Worm (Caenorhabditis elegans): Measurements from ENCODE around the gene spds-1.

The spds-1 gene

DNA sequence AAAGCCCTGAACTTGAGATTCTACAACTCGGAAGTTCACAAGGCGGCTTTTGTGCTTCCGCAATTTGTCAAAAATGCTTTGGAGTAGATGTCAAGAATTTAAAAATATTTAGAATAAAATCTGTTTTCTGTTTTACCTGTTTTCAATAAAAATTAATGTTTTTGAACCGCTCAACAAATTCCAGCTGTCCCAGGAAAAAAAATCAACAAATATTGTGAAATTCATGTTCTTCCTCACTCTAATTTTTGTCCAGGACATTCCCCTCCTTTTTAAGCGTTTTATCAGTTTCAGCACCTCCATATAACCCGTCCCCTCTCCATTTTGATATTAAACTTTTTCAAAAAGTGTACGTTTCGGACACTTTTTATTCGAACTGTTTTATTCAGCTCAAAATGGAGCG is 4.0 kb downstream of the spds-1 start, which contains the start of gene Y46G5A.20:
Gene Y46G5A.20 (plus strand): TSS at position 301 of the 400 bp plus-strand sequence.
- TF ChIP-seq ama-1 (optimal IDR thresholded peaks at IDR 0.05) (no peak), hmg-4 (GFP tag; optimal IDR thresholded peaks at IDR 0.05) (no peak), ceh-13 (GFP tag; optimal IDR thresholded peaks at IDR 0.05) (no peak), scrt-1 (GFP tag; IDR thresholded peaks at IDR 0.05) (no peak), aly-1 (tag; optimal IDR thresholded peaks at IDR 0.05) (no peak), hmbx-1 (tag; optimal IDR thresholded peaks at IDR 0.05) (no peak), pes-1 (GFP tag; IDR thresholded peaks at IDR 0.05) (no peak), sea-1 (GFP tag; conservative IDR thresholded peaks at IDR 0.05) (no peak), tra-4 (tag; optimal IDR thresholded peaks at IDR 0.05) (no peak), ets-7 (tag; optimal IDR thresholded peaks at IDR 0.05) (no peak), flt-1 (GFP tag; IDR thresholded peaks at IDR 0.05) (no peak), hnd-1 (tag; optimal IDR thresholded peaks at IDR 0.05) (no peak), F13C5.2 (tag; optimal IDR thresholded peaks at IDR 0.05) (no peak), tbx-11 (GFP tag; IDR thresholded peaks at IDR 0.05) (no peak), B0310.2 (tag; optimal IDR thresholded peaks at IDR 0.05) (no peak), ceh-36 (tag; optimal IDR thresholded peaks at IDR 0.05) (no peak), tbx-37 (GFP tag; conservative IDR thresholded peaks at IDR 0.05) (no peak)

DNA sequence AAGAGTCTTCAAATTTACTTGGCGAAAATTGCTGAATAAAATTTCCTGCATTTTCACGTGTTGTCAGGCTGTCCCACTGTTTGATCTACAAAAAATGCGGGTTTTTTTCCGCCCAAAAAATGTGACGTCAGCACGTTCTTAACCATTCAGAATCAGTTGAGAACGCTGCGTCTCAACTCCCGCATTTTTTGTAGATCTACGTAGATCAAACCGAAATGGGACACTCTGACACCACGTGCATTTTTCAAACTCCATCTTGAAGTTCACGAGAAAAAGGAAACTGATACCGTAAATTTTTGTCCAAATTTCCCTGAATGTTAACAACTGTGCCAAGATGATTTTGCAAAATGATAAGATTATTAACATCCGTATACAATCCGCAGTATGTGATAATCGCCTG is 6.6 kb downstream of the spds-1 start:
- TF ChIP-seq aly-1 (tag; optimal IDR thresholded peaks at IDR 0.05) (no peak), ets-7 (tag; optimal IDR thresholded peaks at IDR 0.05) (no peak), scrt-1 (GFP tag; IDR thresholded peaks at IDR 0.05) (no peak), ceh-13 (GFP tag; optimal IDR thresholded peaks at IDR 0.05) (no peak), sea-1 (GFP tag; conservative IDR thresholded peaks at IDR 0.05) (no peak), hnd-1 (tag; optimal IDR thresholded peaks at IDR 0.05) (no peak), tbx-11 (GFP tag; IDR thresholded peaks at IDR 0.05) (no peak), hmbx-1 (tag; optimal IDR thresholded peaks at IDR 0.05) (no peak), tbx-37 (GFP tag; conservative IDR thresholded peaks at IDR 0.05) (no peak), F13C5.2 (tag; optimal IDR thresholded peaks at IDR 0.05) (no peak), hmg-4 (GFP tag; optimal IDR thresholded peaks at IDR 0.05) (no peak), B0310.2 (tag; optimal IDR thresholded peaks at IDR 0.05) (no peak), pes-1 (GFP tag; IDR thresholded peaks at IDR 0.05) (no peak), tra-4 (tag; optimal IDR thresholded peaks at IDR 0.05) (no peak), ama-1 (optimal IDR thresholded peaks at IDR 0.05) (no peak), flt-1 (GFP tag; IDR thresholded peaks at IDR 0.05) (no peak), ceh-36 (tag; optimal IDR thresholded peaks at IDR 0.05) (no peak)

DNA sequence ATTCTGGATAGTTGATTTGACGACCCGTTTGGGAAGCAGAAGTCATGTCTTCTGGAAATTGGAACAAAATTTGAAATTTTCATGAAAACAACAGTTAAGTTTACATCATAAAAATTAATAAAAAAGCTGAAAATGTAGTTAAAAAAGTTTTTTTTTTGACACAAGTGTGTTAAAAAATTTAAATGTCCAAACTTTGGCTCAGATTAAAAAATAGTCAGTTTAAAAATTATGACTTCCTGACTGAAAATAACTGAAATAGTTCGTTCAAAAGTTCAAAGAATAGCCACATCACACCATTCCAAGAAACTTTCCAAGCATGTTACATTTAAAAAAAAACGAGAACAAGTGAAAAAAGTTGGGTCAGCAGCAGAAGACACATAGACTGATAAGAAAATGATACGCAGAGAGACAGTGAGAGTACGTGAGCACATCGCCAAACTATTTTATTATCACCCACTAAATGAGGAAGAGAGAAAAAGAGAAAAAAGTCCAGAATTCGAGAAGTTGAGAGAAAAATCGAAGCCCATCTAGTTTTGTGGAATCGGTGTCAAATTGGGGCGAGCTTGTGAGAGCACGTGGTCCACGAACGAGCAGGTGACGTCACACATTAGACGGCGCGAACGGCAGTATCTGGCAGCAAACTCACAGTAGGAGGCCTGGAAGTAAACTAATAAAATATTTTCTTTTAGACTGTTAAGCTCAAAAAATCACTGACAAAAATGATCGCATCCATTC is 9.9 kb downstream of the spds-1 start, which contains the start of gene acl-7:
Gene acl-7 (minus strand): TSS at position 51 of the 735 bp plus-strand sequence.
- TF ChIP-seq aly-1 (tag; optimal IDR thresholded peaks at IDR 0.05) (no peak), F13C5.2 (tag; optimal IDR thresholded peaks at IDR 0.05) (no peak), ceh-13 (GFP tag; optimal IDR thresholded peaks at IDR 0.05) (no peak), flt-1 (GFP tag; IDR thresholded peaks at IDR 0.05) (no peak), tbx-37 (GFP tag; conservative IDR thresholded peaks at IDR 0.05) (no peak), ama-1 (optimal IDR thresholded peaks at IDR 0.05) (no peak), hmg-4 (GFP tag; optimal IDR thresholded peaks at IDR 0.05) (no peak), hmbx-1 (tag; optimal IDR thresholded peaks at IDR 0.05) (no peak), pes-1 (GFP tag; IDR thresholded peaks at IDR 0.05) (no peak), hnd-1 (tag; optimal IDR thresholded peaks at IDR 0.05) (no peak), scrt-1 (GFP tag; IDR thresholded peaks at IDR 0.05) (no peak), ets-7 (tag; optimal IDR thresholded peaks at IDR 0.05) (no peak), tbx-11 (GFP tag; IDR thresholded peaks at IDR 0.05) (no peak), sea-1 (GFP tag; conservative IDR thresholded peaks at IDR 0.05) (no peak), B0310.2 (tag; optimal IDR thresholded peaks at IDR 0.05) (no peak), ceh-36 (tag; optimal IDR thresholded peaks at IDR 0.05) (no peak), tra-4 (tag; optimal IDR thresholded peaks at IDR 0.05) (no peak)

DNA sequence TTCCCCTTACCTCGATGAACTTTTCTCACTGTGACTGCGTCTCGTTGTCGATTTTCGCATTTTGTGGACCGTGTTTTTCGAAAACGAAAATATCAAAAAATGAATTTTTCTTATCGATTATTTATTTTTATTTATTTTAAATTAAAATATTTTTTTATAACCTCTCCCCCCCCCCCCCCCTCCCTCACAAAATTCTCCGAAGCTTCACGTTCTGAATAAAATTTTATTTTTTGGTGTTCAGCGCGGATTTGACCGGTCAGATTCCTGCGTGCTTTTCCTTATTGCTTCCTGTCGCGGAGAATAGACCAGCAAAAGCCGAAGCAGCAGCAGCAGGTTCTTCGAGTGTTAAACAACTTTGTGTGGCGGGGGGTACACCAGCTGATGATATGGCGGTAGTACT is 11.8 kb downstream of the spds-1 start, which contains the start of gene Y46G5A.22:
Gene Y46G5A.22 (minus strand): TSS at position 101 of the 400 bp plus-strand sequence.
- TF ChIP-seq B0310.2 (tag; optimal IDR thresholded peaks at IDR 0.05): no peak
- TF ChIP-seq tra-4 (tag; optimal IDR thresholded peaks at IDR 0.05): no peak
- TF ChIP-seq aly-1 (tag; optimal IDR thresholded peaks at IDR 0.05): no peak
- no peak for TF ChIP-seq tbx-37 (GFP tag; conservative IDR thresholded peaks at IDR 0.05)
- no peak for TF ChIP-seq hnd-1 (tag; optimal IDR thresholded peaks at IDR 0.05)
- no peak for TF ChIP-seq hmbx-1 (tag; optimal IDR thresholded peaks at IDR 0.05)
- TF ChIP-seq hmg-4 (GFP tag; optimal IDR thresholded peaks at IDR 0.05): no peak
- no peak for TF ChIP-seq tbx-11 (GFP tag; IDR thresholded peaks at IDR 0.05)
- TF ChIP-seq flt-1 (GFP tag; IDR thresholded peaks at IDR 0.05): no peak
- TF ChIP-seq sea-1 (GFP tag; conservative IDR thresholded peaks at IDR 0.05): no peak
- no peak for TF ChIP-seq ets-7 (tag; optimal IDR thresholded peaks at IDR 0.05)
- no peak for TF ChIP-seq F13C5.2 (tag; optimal IDR thresholded peaks at IDR 0.05)
- TF ChIP-seq ama-1 (optimal IDR thresholded peaks at IDR 0.05): no peak
- no peak for TF ChIP-seq scrt-1 (GFP tag; IDR thresholded peaks at IDR 0.05)
- no peak for TF ChIP-seq ceh-36 (tag; optimal IDR thresholded peaks at IDR 0.05)
- TF ChIP-seq pes-1 (GFP tag; IDR thresholded peaks at IDR 0.05): no peak
- no peak for TF ChIP-seq ceh-13 (GFP tag; optimal IDR thresholded peaks at IDR 0.05)

DNA sequence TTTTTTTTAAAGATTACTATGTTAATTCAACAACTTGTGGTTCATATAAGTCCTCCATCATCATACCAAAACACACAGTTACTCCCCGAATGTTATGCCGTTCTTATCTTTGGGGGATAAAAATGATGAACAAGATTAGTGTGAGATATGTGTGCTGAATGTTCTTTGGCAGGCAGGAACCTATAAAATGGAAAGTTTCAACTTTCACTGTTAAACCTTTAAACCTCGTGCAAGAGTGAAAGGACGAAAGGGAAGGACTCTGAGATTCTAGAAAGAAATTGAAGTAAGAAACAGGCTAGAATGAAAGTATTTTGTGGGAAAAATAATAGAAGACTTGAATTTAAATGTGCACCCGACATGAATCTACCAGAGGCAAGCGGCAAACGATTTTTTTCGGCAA is 13.3 kb downstream of the spds-1 start:
- TF ChIP-seq tra-4 (tag; optimal IDR thresholded peaks at IDR 0.05): no peak

DNA sequence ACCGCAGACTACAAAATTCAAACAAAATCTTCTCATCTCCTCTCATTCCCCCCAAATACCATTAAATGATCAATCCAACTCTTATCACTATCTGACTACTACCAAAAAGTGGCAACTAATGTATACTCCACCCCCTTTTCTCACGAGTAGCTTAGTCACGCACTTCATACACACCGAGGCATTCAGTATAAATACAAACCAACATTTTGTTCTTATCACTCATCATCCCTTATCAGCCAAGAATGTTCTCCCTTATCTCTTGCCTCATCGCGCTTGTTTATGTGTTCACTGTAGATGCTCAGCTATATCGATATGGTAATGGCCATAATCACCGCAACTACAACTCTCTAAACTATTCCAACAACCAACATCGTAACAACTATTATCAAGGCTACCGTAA is 16.7 kb downstream of the spds-1 start, which contains the start of gene Y46G5A.36:
Gene Y46G5A.36 (plus strand): TSS at position 243 of the 400 bp plus-strand sequence.
- TF ChIP-seq pes-1 (GFP tag; IDR thresholded peaks at IDR 0.05): no peak
- no peak for TF ChIP-seq B0310.2 (tag; optimal IDR thresholded peaks at IDR 0.05)
- no peak for TF ChIP-seq ets-7 (tag; optimal IDR thresholded peaks at IDR 0.05)
- TF ChIP-seq tbx-37 (GFP tag; conservative IDR thresholded peaks at IDR 0.05): no peak
- no peak for TF ChIP-seq sea-1 (GFP tag; conservative IDR thresholded peaks at IDR 0.05)
- no peak for TF ChIP-seq flt-1 (GFP tag; IDR thresholded peaks at IDR 0.05)
- TF ChIP-seq ama-1 (optimal IDR thresholded peaks at IDR 0.05): no peak
- TF ChIP-seq scrt-1 (GFP tag; IDR thresholded peaks at IDR 0.05): no peak
- TF ChIP-seq tra-4 (tag; optimal IDR thresholded peaks at IDR 0.05): no peak
- TF ChIP-seq hmg-4 (GFP tag; optimal IDR thresholded peaks at IDR 0.05): no peak
- TF ChIP-seq ceh-13 (GFP tag; optimal IDR thresholded peaks at IDR 0.05): no peak
- no peak for TF ChIP-seq ceh-36 (tag; optimal IDR thresholded peaks at IDR 0.05)
- no peak for TF ChIP-seq F13C5.2 (tag; optimal IDR thresholded peaks at IDR 0.05)
